Worm (Caenorhabditis elegans) whole organism, L1 larva: ENCODE results near the gene ins-9.

Experiments used
- aly-2 ChIP-seq: fragments of 150-350 bp; optimal IDR thresholded peaks from 2 replicates; lab custom pipeline; 2014; ENCODE audit warnings: missing biosample characterization, missing genetic modification characterization
- ama-1 ChIP-seq: fragments of 150-350 bp; optimal IDR thresholded peaks from 2 replicates; lab custom pipeline; 2014
- efl-1 ChIP-seq, 4 experiments: fragments of 150-350 bp; optimal IDR thresholded peaks in 3 of 4; peaks in 1 of 4; 1 replicate in 1 of 4; 2 replicates in 3 of 4; lab custom pipeline; 2014; ENCODE audit warnings: missing biosample characterization in 2 of 4, missing genetic modification characterization in 2 of 4, missing genetic modification reagents in 2 of 4
- fkh-8 ChIP-seq: sonication (generic microtip); optimal IDR thresholded peaks from 2 replicates; lab custom pipeline; 2016; ENCODE audit warnings: mild to moderate bottlenecking, missing genetic modification characterization, missing compliant biosample characterization
- mdl-1 ChIP-seq, 2 experiments: fragments of 150-350 bp; optimal IDR thresholded peaks; 2 replicates each; lab custom pipeline; 2014 to 2017; ENCODE audit warnings: missing biosample characterization in 2 of 2, missing genetic modification characterization in 2 of 2, inconsistent platforms in 1 of 2
- nhr-237 ChIP-seq: fragments of 150-350 bp; optimal IDR thresholded peaks from 2 replicates; lab custom pipeline; 2014; ENCODE audit warnings: missing biosample characterization, missing genetic modification characterization
- skn-1 ChIP-seq: fragments of 150-350 bp; optimal IDR thresholded peaks from 2 replicates; lab custom pipeline; 2014; ENCODE audit warnings: missing biosample characterization, missing genetic modification characterization
- unc-62 ChIP-seq: fragments of 150-350 bp; optimal IDR thresholded peaks from 2 replicates; lab custom pipeline; 2014; ENCODE audit warnings: missing biosample characterization, missing genetic modification reagents, missing genetic modification characterization
- ztf-11 ChIP-seq, 2 experiments: sonication (generic microtip); optimal IDR thresholded peaks; 2 replicates each; lab custom pipeline; 2016 to 2017; ENCODE audit warnings: missing genetic modification characterization in 2 of 2, missing biosample characterization in 1 of 2, missing compliant biosample characterization in 1 of 2

ce11 chrX:8874748-8875147, 8.3 kb upstream of the ins-9 start, which contains the start of gene C06E2.1:
- TF ChIP-seq ztf-11 (tag; optimal IDR thresholded peaks at IDR 0.05; lab: Kevin White, UChicago), result no peak
- no peak for TF ChIP-seq mdl-1 (tag; optimal IDR thresholded peaks at IDR 0.05; lab: Kevin White, UChicago)
- no peak for TF ChIP-seq aly-2 (tag; lab: Kevin White, UChicago)
- TF ChIP-seq nhr-237 (tag; lab: Kevin White, UChicago), result no peak
- TF ChIP-seq unc-62 (GFP tag; lab: Kevin White, UChicago), result no peak
- TF ChIP-seq fkh-8 (tag; lab: Kevin White, UChicago), result peak; percentile 71
- TF ChIP-seq ama-1 (lab: Kevin White, UChicago), result no peak
- TF ChIP-seq efl-1 (optimal IDR thresholded peaks at IDR 0.05; lab: Kevin White, UChicago), result no peak
- TF ChIP-seq efl-1 (GFP tag; optimal IDR thresholded peaks at IDR 0.05 in 1 of 2; lab: Kevin White, UChicago), result no peak
- no peak for TF ChIP-seq skn-1 (tag; lab: Kevin White, UChicago)
